Worm (Caenorhabditis elegans) whole organism, L1 larva: ENCODE data around the gene unc-39.
A peak's percentile ranks its signal among the peaks of the same experiment; 100 is the strongest.

Experiments
- ama-1 ChIP-seq: fragments of 150-350 bp; optimal IDR thresholded peaks from 2 replicates; lab custom pipeline; 2014
- elt-2 ChIP-seq: sonication (generic microtip); optimal IDR thresholded peaks from 2 replicates; lab custom pipeline; 2016; ENCODE audit warnings: missing genetic modification characterization, mild to moderate bottlenecking, inconsistent platforms, missing compliant biosample characterization, missing genetic modification reagents
- irx-1 ChIP-seq: sonication (generic microtip); optimal IDR thresholded peaks from 2 replicates; lab custom pipeline; 2016; ENCODE audit warnings: missing genetic modification characterization, missing compliant biosample characterization

ce11 chrV:14350949-14351348 is 21.9 kb upstream of the unc-39 start:
- TF ChIP-seq ama-1 (lab: Kevin White, UChicago) (no peak), elt-2 (peak; percentile 8), irx-1 (tag; lab: Kevin White, UChicago) (peak; percentile 35)
